Worm (Caenorhabditis elegans) whole organism, early embryonic: Measurements from ENCODE around the gene F49H6.17.

ENCODE experiments used
- B0310.2 ChIP-seq: sonication (generic microtip); optimal IDR thresholded peaks from 2 replicates; lab custom pipeline; 2016; ENCODE audit warnings: mild to moderate bottlenecking, missing genetic modification characterization, missing compliant biosample characterization
- F13C5.2 ChIP-seq: sonication (generic microtip); optimal IDR thresholded peaks from 2 replicates; lab custom pipeline; 2017; ENCODE audit warnings: mild to moderate bottlenecking, missing genetic modification characterization, inconsistent platforms, missing compliant biosample characterization
- aly-1 ChIP-seq: sonication (generic microtip); optimal IDR thresholded peaks from 2 replicates; lab custom pipeline; 2016; ENCODE audit warnings: missing genetic modification characterization, missing compliant biosample characterization
- ama-1 ChIP-seq: fragments of 150-350 bp; optimal IDR thresholded peaks from 2 replicates; lab custom pipeline; 2014
- ceh-13 ChIP-seq: fragments of 200-800 bp; sonication (Bioruptor generic); optimal IDR thresholded peaks from 2 replicates; lab custom pipeline; 2018; ENCODE audit warnings: mild to moderate bottlenecking, missing genetic modification characterization, missing compliant biosample characterization
- ceh-36 ChIP-seq: sonication (generic microtip); optimal IDR thresholded peaks from 2 replicates; lab custom pipeline; 2016; ENCODE audit warnings: missing genetic modification characterization, inconsistent platforms, missing compliant biosample characterization
- ets-7 ChIP-seq: sonication (generic microtip); optimal IDR thresholded peaks from 2 replicates; lab custom pipeline; 2016; ENCODE audit warnings: missing genotype, missing genetic modification characterization, missing compliant biosample characterization
- flt-1 ChIP-seq: fragments of 200-800 bp; sonication (Bioruptor generic); IDR thresholded peaks from 2 replicates; pipeline ENCODE4 v1.3.6; 2022; ENCODE audit warnings: missing genetic modification characterization, missing compliant biosample characterization
- hmbx-1 ChIP-seq: sonication (generic microtip); optimal IDR thresholded peaks from 2 replicates; lab custom pipeline; 2016; ENCODE audit warnings: mild to moderate bottlenecking, missing genetic modification characterization, missing compliant biosample characterization
- hmg-4 ChIP-seq: fragments of 200-800 bp; sonication (Bioruptor generic); optimal IDR thresholded peaks from 2 replicates; lab custom pipeline; 2018; ENCODE audit warnings: mild to moderate bottlenecking, missing genetic modification characterization, missing compliant biosample characterization
- hnd-1 ChIP-seq: sonication (generic microtip); optimal IDR thresholded peaks from 2 replicates; lab custom pipeline; 2016; ENCODE audit warnings: missing genetic modification characterization, missing compliant biosample characterization
- pes-1 ChIP-seq: fragments of 200-800 bp; sonication (Bioruptor generic); IDR thresholded peaks from 2 replicates; pipeline ENCODE4 v1.3.6; 2022; ENCODE audit warnings: missing genetic modification reagents, missing genetic modification characterization, missing compliant biosample characterization
- scrt-1 ChIP-seq: fragments of 200-800 bp; sonication (Bioruptor generic); IDR thresholded peaks from 2 replicates; pipeline ENCODE4 v1.3.6; 2022; ENCODE audit warnings: missing genetic modification characterization, missing compliant biosample characterization
- sea-1 ChIP-seq: fragments of 200-800 bp; sonication (Bioruptor generic); conservative IDR thresholded peaks from 2 replicates; pipeline ENCODE4 v1.3.6; 2022; ENCODE audit warnings: missing genetic modification characterization, missing compliant biosample characterization
- tbx-11 ChIP-seq: fragments of 200-800 bp; sonication (Bioruptor generic); IDR thresholded peaks from 2 replicates; pipeline ENCODE4 v1.3.6; 2022; ENCODE audit warnings: missing genetic modification characterization, missing compliant biosample characterization
- tbx-37 ChIP-seq: fragments of 200-800 bp; sonication (Bioruptor generic); conservative IDR thresholded peaks from 2 replicates; pipeline ENCODE4 v1.3.6; 2022; ENCODE audit warnings: missing genetic modification reagents, missing genetic modification characterization, missing compliant biosample characterization
- tra-4 ChIP-seq: sonication (generic microtip); optimal IDR thresholded peaks from 2 replicates; lab custom pipeline; 2017; ENCODE audit warnings: missing genetic modification characterization, missing compliant biosample characterization

The F49H6.17 gene

ce11 chrV:17009342-17010064 is 10.3 kb upstream of the F49H6.17 start, which contains the start of the genes clc-12 and clec-240:
Gene clc-12 (minus strand): TSS chrV:17009388.
Gene clec-240 (plus strand): TSS chrV:17010014.
- TF ChIP-seq ceh-36 (tag; lab: Kevin White, UChicago) (no peak), scrt-1 (GFP tag; lab: Robert Waterston, UW) (no peak), F13C5.2 (tag; lab: Kevin White, UChicago) (no peak), ama-1 (lab: Kevin White, UChicago) (no peak), flt-1 (GFP tag; lab: Robert Waterston, UW) (no peak), aly-1 (no peak), B0310.2 (tag; lab: Kevin White, UChicago) (no peak), hmg-4 (GFP tag; lab: Kevin White, UChicago) (no peak), ets-7 (tag; lab: Kevin White, UChicago) (no peak), hnd-1 (tag; lab: Kevin White, UChicago) (no peak), ceh-13 (GFP tag; lab: Kevin White, UChicago) (no peak), pes-1 (no peak), sea-1 (GFP tag; lab: Robert Waterston, UW) (no peak), tbx-37 (no peak), tra-4 (tag; lab: Kevin White, UChicago) (no peak), tbx-11 (GFP tag; lab: Robert Waterston, UW) (no peak), hmbx-1 (tag; lab: Kevin White, UChicago) (no peak)

ce11 chrV:17013232-17013631 is 6.6 kb upstream of the F49H6.17 start, which contains the start of gene clec-241:
Gene clec-241 (minus strand): TSS chrV:17013332.
- no peak for TF ChIP-seq B0310.2 (tag; lab: Kevin White, UChicago)
- TF ChIP-seq aly-1 = no peak
- no peak for TF ChIP-seq ama-1 (lab: Kevin White, UChicago)
- TF ChIP-seq hnd-1 (tag; lab: Kevin White, UChicago) = no peak
- no peak for TF ChIP-seq tbx-37
- no peak for TF ChIP-seq sea-1 (GFP tag; lab: Robert Waterston, UW)
- TF ChIP-seq scrt-1 (GFP tag; lab: Robert Waterston, UW) = no peak
- no peak for TF ChIP-seq ets-7 (tag; lab: Kevin White, UChicago)
- TF ChIP-seq pes-1 = no peak
- no peak for TF ChIP-seq ceh-13 (GFP tag; lab: Kevin White, UChicago)
- no peak for TF ChIP-seq F13C5.2 (tag; lab: Kevin White, UChicago)
- no peak for TF ChIP-seq hmg-4 (GFP tag; lab: Kevin White, UChicago)
- TF ChIP-seq flt-1 (GFP tag; lab: Robert Waterston, UW) = no peak
- TF ChIP-seq ceh-36 (tag; lab: Kevin White, UChicago) = no peak
- TF ChIP-seq tbx-11 (GFP tag; lab: Robert Waterston, UW) = no peak

- TF ChIP-seq ceh-36 (tag; lab: Kevin White, UChicago) = no peak
- no peak for TF ChIP-seq scrt-1 (GFP tag; lab: Robert Waterston, UW)
These were observed 5.7 kb upstream of the F49H6.17 start, which contains the start of gene clc-13 for ce11 chrV:17014050-17014449. Gene clc-13 (plus strand): TSS chrV:17014408.

- TF ChIP-seq hmbx-1 (tag; lab: Kevin White, UChicago) (no peak), ceh-36 (tag; lab: Kevin White, UChicago) (no peak), tbx-11 (GFP tag; lab: Robert Waterston, UW) (no peak), scrt-1 (GFP tag; lab: Robert Waterston, UW) (no peak), pes-1 (no peak), ama-1 (lab: Kevin White, UChicago) (no peak), ets-7 (tag; lab: Kevin White, UChicago) (no peak), ceh-13 (GFP tag; lab: Kevin White, UChicago) (no peak), aly-1 (no peak), F13C5.2 (tag; lab: Kevin White, UChicago) (no peak), hnd-1 (tag; lab: Kevin White, UChicago) (no peak), flt-1 (GFP tag; lab: Robert Waterston, UW) (no peak), sea-1 (GFP tag; lab: Robert Waterston, UW) (no peak), hmg-4 (GFP tag; lab: Kevin White, UChicago) (no peak), tbx-37 (no peak), tra-4 (tag; lab: Kevin White, UChicago) (no peak), B0310.2 (tag; lab: Kevin White, UChicago) (no peak)
These were observed 3.0 kb upstream of the F49H6.17 start, which contains the start of gene srh-97 for ce11 chrV:17016787-17017186. Gene srh-97 (plus strand): TSS chrV:17017087.

- no peak for TF ChIP-seq scrt-1 (GFP tag; lab: Robert Waterston, UW)
- TF ChIP-seq tra-4 (tag; lab: Kevin White, UChicago) = no peak
- TF ChIP-seq hnd-1 (tag; lab: Kevin White, UChicago) = no peak
- TF ChIP-seq aly-1 = no peak
- TF ChIP-seq ama-1 (lab: Kevin White, UChicago) = no peak
- no peak for TF ChIP-seq hmbx-1 (tag; lab: Kevin White, UChicago)
These were observed 1.6 kb downstream of the F49H6.17 start, which contains the start of gene F49H6.12 for ce11 chrV:17021361-17021760. Gene F49H6.12 (minus strand): TSS chrV:17021461.

- no peak for TF ChIP-seq tbx-11 (GFP tag; lab: Robert Waterston, UW)
- no peak for TF ChIP-seq tra-4 (tag; lab: Kevin White, UChicago)
- TF ChIP-seq ceh-36 (tag; lab: Kevin White, UChicago) = no peak
- no peak for TF ChIP-seq F13C5.2 (tag; lab: Kevin White, UChicago)
- TF ChIP-seq hnd-1 (tag; lab: Kevin White, UChicago) = no peak
- no peak for TF ChIP-seq ceh-13 (GFP tag; lab: Kevin White, UChicago)
- TF ChIP-seq hmg-4 (GFP tag; lab: Kevin White, UChicago) = no peak
- TF ChIP-seq ets-7 (tag; lab: Kevin White, UChicago) = no peak
- no peak for TF ChIP-seq flt-1 (GFP tag; lab: Robert Waterston, UW)
- no peak for TF ChIP-seq B0310.2 (tag; lab: Kevin White, UChicago)
- no peak for TF ChIP-seq scrt-1 (GFP tag; lab: Robert Waterston, UW)
- no peak for TF ChIP-seq ama-1 (lab: Kevin White, UChicago)
- no peak for TF ChIP-seq sea-1 (GFP tag; lab: Robert Waterston, UW)
- no peak for TF ChIP-seq tbx-37
- TF ChIP-seq hmbx-1 (tag; lab: Kevin White, UChicago) = no peak
- TF ChIP-seq pes-1 = no peak
- TF ChIP-seq aly-1 = no peak
These were observed 3.0 kb downstream of the F49H6.17 start, which contains the start of the genes F49H6.8 and F49H6.5 for ce11 chrV:17022613-17023322. Gene F49H6.8 (minus strand): TSS chrV:17022663. Gene F49H6.5 (plus strand): TSS chrV:17023241.
